Worm (Caenorhabditis elegans) whole organism, mixed stage, embryonic: ENCODE measurements around the gene abhd-12.

Source experiments
- ceh-83 ChIP-seq: fragments of 200-800 bp; sonication (Bioruptor generic); optimal IDR thresholded peaks from 2 replicates; lab custom pipeline; 2018; ENCODE audit warnings: mild to moderate bottlenecking, missing genetic modification characterization, missing compliant biosample characterization
- elt-3 ChIP-seq: fragments of 150-350 bp; optimal IDR thresholded peaks from 2 replicates; lab custom pipeline; 2014; ENCODE audit warnings: missing biosample characterization, missing genetic modification characterization
- flh-1 ChIP-seq: fragments of 200-800 bp; sonication (Bioruptor generic); optimal IDR thresholded peaks from 2 replicates; lab custom pipeline; 2018; ENCODE audit warnings: mild to moderate bottlenecking, missing genetic modification characterization, moderate library complexity, missing compliant biosample characterization
- lsy-2 ChIP-seq: fragments of 150-350 bp; optimal IDR thresholded peaks from 2 replicates; lab custom pipeline; 2014; ENCODE audit warnings: missing biosample characterization, missing genetic modification characterization
- nhr-12 ChIP-seq: fragments of 150-350 bp; optimal IDR thresholded peaks from 2 replicates; lab custom pipeline; 2014; ENCODE audit warnings: missing biosample characterization, missing genetic modification characterization
- nhr-28 ChIP-seq: fragments of 150-350 bp; optimal IDR thresholded peaks from 2 replicates; lab custom pipeline; 2014; ENCODE audit warnings: missing biosample characterization, missing genetic modification characterization
- pha-4 ChIP-seq: fragments of 150-350 bp; optimal IDR thresholded peaks from 2 replicates; lab custom pipeline; 2018; ENCODE audit warnings: missing biosample characterization, missing genetic modification reagents, missing genetic modification characterization
- sptf-1 ChIP-seq: sonication (generic microtip); optimal IDR thresholded peaks from 2 replicates; lab custom pipeline; 2017; ENCODE audit warnings: mild to moderate bottlenecking, missing genetic modification characterization, moderate library complexity, missing compliant biosample characterization
- tbx-8 ChIP-seq: fragments of 200-800 bp; sonication (Bioruptor generic); optimal IDR thresholded peaks from 2 replicates; lab custom pipeline; 2018; ENCODE audit warnings: mild to moderate bottlenecking, missing genetic modification characterization, moderate library complexity, missing compliant biosample characterization
- zip-8 ChIP-seq: fragments of 150-350 bp; optimal IDR thresholded peaks from 2 replicates; lab custom pipeline; 2014; ENCODE audit warnings: missing biosample characterization, missing genetic modification characterization
- ztf-11 ChIP-seq: fragments of 150-350 bp; optimal IDR thresholded peaks from 2 replicates; lab custom pipeline; 2014; ENCODE audit warnings: missing biosample characterization, missing genetic modification characterization

- TF ChIP-seq nhr-28 (tag; lab: Kevin White, UChicago) (no peak), ceh-83 (GFP tag; lab: Kevin White, UChicago) (no peak), elt-3 (tag; lab: Kevin White, UChicago) (no peak), lsy-2 (tag; lab: Kevin White, UChicago) (no peak), zip-8 (tag; lab: Kevin White, UChicago) (no peak), sptf-1 (tag; lab: Kevin White, UChicago) (no peak), tbx-8 (GFP tag; lab: Kevin White, UChicago) (no peak), ztf-11 (no peak), pha-4 (no peak), flh-1 (no peak), nhr-12 (no peak)
Observed at ce11 chrV:7940299-7940698, 43.4 kb upstream of the abhd-12 start, which contains the start of gene srt-53.
